Fruit fly (Drosophila melanogaster) whole organism, wandering third instar larva: ENCODE results near the gene CG43347.

Experiments used
- Abd-B ChIP-seq: fragments of >200 bp; optimal IDR thresholded peaks from 2 replicates; lab custom pipeline; 2017; ENCODE audit warnings: missing biosample characterization, missing genetic modification characterization
- CG32264 ChIP-seq: fragments of 200-800 bp; sonication (Bioruptor generic); optimal IDR thresholded peaks from 2 replicates; lab custom pipeline; 2016; ENCODE audit warnings: missing biosample characterization, missing genetic modification characterization
- CG9705 ChIP-seq: fragments of 200-800 bp; sonication (Bioruptor generic); optimal IDR thresholded peaks from 2 replicates; lab custom pipeline; 2018; ENCODE audit warnings: missing biosample characterization, mild to moderate bottlenecking, missing genetic modification characterization
- CrebA ChIP-seq: fragments of 200-800 bp; sonication (Bioruptor generic); optimal IDR thresholded peaks from 2 replicates; lab custom pipeline; 2016; ENCODE audit warnings: missing biosample characterization, mild to moderate bottlenecking, missing genetic modification characterization, borderline replicate concordance
- Dfd ChIP-seq: fragments of >200 bp; optimal IDR thresholded peaks from 2 replicates; lab custom pipeline; 2017; ENCODE audit warnings: missing biosample characterization, missing genetic modification characterization
- Dif ChIP-seq: fragments of 200-275, 200-300 bp; sonication (Bioruptor generic); optimal IDR thresholded peaks from 2 replicates; lab custom pipeline; 2018; ENCODE audit warnings: missing biosample characterization, missing genetic modification characterization; ENCODE audit not compliant: partially characterized antibody
- GATAd ChIP-seq: sonication (Bioruptor generic); optimal IDR thresholded peaks from 2 replicates; lab custom pipeline; 2016; ENCODE audit warnings: missing biosample characterization, missing genetic modification characterization
- HLH106 ChIP-seq: fragments of 200-800 bp; optimal IDR thresholded peaks from 3 replicates; lab custom pipeline; 2019; ENCODE audit warnings: missing biosample characterization, mild to moderate bottlenecking, missing genetic modification characterization, moderate library complexity
- Hnf4 ChIP-seq: fragments of 200-800 bp; sonication (Bioruptor generic); optimal IDR thresholded peaks from 2 replicates; lab custom pipeline; 2016; ENCODE audit warnings: missing biosample characterization, mild to moderate bottlenecking, missing genetic modification characterization
- Hr78 ChIP-seq: fragments of >200 bp; optimal IDR thresholded peaks from 2 replicates; lab custom pipeline; 2017; ENCODE audit warnings: missing biosample characterization, missing genetic modification characterization
- Hr83 ChIP-seq: fragments of 200-300 bp; sonication (Bioruptor generic); optimal IDR thresholded peaks from 2 replicates; lab custom pipeline; 2016; ENCODE audit warnings: missing biosample characterization, mild to moderate bottlenecking, missing genetic modification characterization, moderate library complexity; ENCODE audit not compliant: poor library complexity, severe bottlenecking
- Jra ChIP-seq: sonication (Bioruptor generic); optimal IDR thresholded peaks from 2 replicates; lab custom pipeline; 2016; ENCODE audit warnings: missing biosample characterization, missing genetic modification characterization
- Mio ChIP-seq: sonication (Bioruptor generic); optimal IDR thresholded peaks from 2 replicates; lab custom pipeline; 2016; ENCODE audit warnings: missing biosample characterization, missing genetic modification characterization
- Myc ChIP-seq: fragments of >200 bp; optimal IDR thresholded peaks from 2 replicates; lab custom pipeline; 2017
- N ChIP-seq: fragments of >200 bp; optimal IDR thresholded peaks from 2 replicates; lab custom pipeline; 2018; ENCODE audit warnings: missing biosample characterization, missing external identifiers, missing genetic modification characterization
- OdsH ChIP-seq: fragments of 200-800 bp; sonication (Bioruptor generic); optimal IDR thresholded peaks from 2 replicates; lab custom pipeline; 2016; ENCODE audit warnings: missing biosample characterization, mild to moderate bottlenecking, missing genetic modification characterization
- Rel ChIP-seq, 2 experiments: fragments of 200-800 bp; sonication (Bioruptor generic) in 1 of 2; optimal IDR thresholded peaks; 2 replicates in 1 of 2; 3 replicates in 1 of 2; lab custom pipeline; 2016 to 2019; ENCODE audit warnings: mild to moderate bottlenecking in 2 of 2, missing biosample characterization in 2 of 2, missing genetic modification characterization in 2 of 2, moderate library complexity in 1 of 2
- Sp1 ChIP-seq: fragments of 200-800 bp; sonication (Bioruptor generic); optimal IDR thresholded peaks from 3 replicates; lab custom pipeline; 2019; ENCODE audit warnings: missing biosample characterization, mild to moderate bottlenecking, missing genetic modification characterization, moderate library complexity
- Vsx2 ChIP-seq: fragments of 200-300, 225-300 bp; sonication (Bioruptor generic); optimal IDR thresholded peaks from 2 replicates; lab custom pipeline; 2018; ENCODE audit warnings: missing biosample characterization, missing genetic modification characterization; ENCODE audit not compliant: partially characterized antibody
- br ChIP-seq: fragments of 200-800 bp; sonication (Bioruptor generic); optimal IDR thresholded peaks from 2 replicates; lab custom pipeline; 2016; ENCODE audit warnings: missing biosample characterization, missing genetic modification characterization
- brk ChIP-seq: fragments of 200-800 bp; sonication (Bioruptor generic); optimal IDR thresholded peaks from 2 replicates; lab custom pipeline; 2016; ENCODE audit warnings: missing biosample characterization, mild to moderate bottlenecking, missing genetic modification characterization
- dl ChIP-seq, 2 experiments: fragments of 175-275, 200-275 bp in 1 of 2; fragments of 200-275 bp in 1 of 2; sonication (Bioruptor generic); optimal IDR thresholded peaks; lab custom pipeline; 2018; ENCODE audit warnings: mild to moderate bottlenecking in 2 of 2, missing biosample characterization in 2 of 2, missing genetic modification characterization in 2 of 2, moderate library complexity in 2 of 2; ENCODE audit not compliant: partially characterized antibody in 2 of 2, insufficient read depth in 1 of 2
- dmrt93B ChIP-seq: fragments of 200-800 bp; sonication (Bioruptor generic); optimal IDR thresholded peaks from 2 replicates; lab custom pipeline; 2018; ENCODE audit warnings: missing biosample characterization, mild to moderate bottlenecking, missing genetic modification characterization
- dsf ChIP-seq: sonication (Bioruptor generic); optimal IDR thresholded peaks from 2 replicates; lab custom pipeline; 2016; ENCODE audit warnings: missing biosample characterization, missing genetic modification characterization, borderline replicate concordance
- ey ChIP-seq: fragments of 200-800 bp; sonication (Bioruptor generic); optimal IDR thresholded peaks from 2 replicates; lab custom pipeline; 2016; ENCODE audit warnings: missing biosample characterization, missing genetic modification characterization
- foxo ChIP-seq, 2 experiments: fragments of 200-800 bp; sonication (Bioruptor generic); optimal IDR thresholded peaks; 2 replicates in 1 of 2; 3 replicates in 1 of 2; lab custom pipeline; 2016 to 2017; ENCODE audit warnings: missing biosample characterization in 2 of 2, missing genetic modification characterization in 2 of 2
- fru ChIP-seq: fragments of 200-800 bp; sonication (Bioruptor generic); optimal IDR thresholded peaks from 3 replicates; lab custom pipeline; 2016; ENCODE audit warnings: missing biosample characterization, mild to moderate bottlenecking, missing genetic modification characterization
- h ChIP-seq: fragments of 200-800 bp; sonication (Bioruptor generic); optimal IDR thresholded peaks from 3 replicates; lab custom pipeline; 2016; ENCODE audit warnings: missing biosample characterization, mild to moderate bottlenecking, missing genetic modification characterization
- jim ChIP-seq: fragments of 175-275, 200-325 bp; sonication (Bioruptor generic); optimal IDR thresholded peaks from 2 replicates; lab custom pipeline; 2016; ENCODE audit warnings: missing biosample characterization, mild to moderate bottlenecking, missing genetic modification characterization
- lola ChIP-seq: fragments of >200 bp; optimal IDR thresholded peaks from 2 replicates; lab custom pipeline; 2017; ENCODE audit warnings: missing biosample characterization, missing genetic modification characterization
- pan ChIP-seq: fragments of >200 bp; optimal IDR thresholded peaks from 2 replicates; lab custom pipeline; 2017
- psq ChIP-seq: fragments of 200-800 bp; sonication (Bioruptor generic); optimal IDR thresholded peaks from 3 replicates; lab custom pipeline; 2017; ENCODE audit warnings: missing biosample characterization, mild to moderate bottlenecking, missing genetic modification characterization, moderate library complexity
- rgr ChIP-seq: fragments of 200-800 bp; sonication (Bioruptor generic); optimal IDR thresholded peaks from 3 replicates; lab custom pipeline; 2016; ENCODE audit warnings: missing biosample characterization, mild to moderate bottlenecking, missing genetic modification characterization
- sage ChIP-seq: fragments of 200-800 bp; sonication (Bioruptor generic); optimal IDR thresholded peaks from 2 replicates; lab custom pipeline; 2016; ENCODE audit warnings: missing biosample characterization, mild to moderate bottlenecking, missing genetic modification characterization
- sv ChIP-seq: fragments of 200-800 bp; sonication (Bioruptor generic); optimal IDR thresholded peaks from 3 replicates; lab custom pipeline; 2016; ENCODE audit warnings: missing biosample characterization, missing genetic modification characterization
- tai ChIP-seq: sonication (Bioruptor generic); optimal IDR thresholded peaks from 2 replicates; lab custom pipeline; 2016; ENCODE audit warnings: missing biosample characterization, missing genetic modification characterization
- usp ChIP-seq: fragments of >200 bp; optimal IDR thresholded peaks from 2 replicates; lab custom pipeline; 2017; ENCODE audit warnings: missing biosample characterization, missing genetic modification characterization
- woc ChIP-seq: sonication (Bioruptor generic); optimal IDR thresholded peaks from 2 replicates; lab custom pipeline; 2016; ENCODE audit warnings: missing biosample characterization, mild to moderate bottlenecking, missing genetic modification characterization

The CG43347 gene

DNA sequence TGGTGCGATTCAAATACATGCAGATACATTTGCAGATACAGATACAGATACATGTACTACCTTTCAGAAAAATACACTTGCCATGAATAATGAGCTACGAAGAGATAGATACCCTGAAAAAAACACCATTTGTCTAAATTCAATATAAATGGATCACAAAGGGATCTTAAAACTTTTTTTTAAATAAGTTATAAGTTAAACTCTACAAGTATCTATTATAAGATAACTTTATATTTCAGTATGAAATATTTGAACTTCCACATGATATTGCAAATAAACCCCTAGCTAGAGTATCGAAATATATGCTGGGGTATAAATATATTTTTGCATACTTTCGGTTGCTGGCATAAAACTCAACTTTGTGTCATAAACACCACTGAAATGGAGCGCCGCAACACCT, 58.6 kb downstream of the CG43347 start:
- TF ChIP-seq h (GFP tag; lab: Kevin White, UChicago) (peak; percentile 63), OdsH (GFP tag; lab: Kevin White, UChicago) (peak; percentile 63), Mio (GFP tag; lab: Kevin White, UChicago) (no peak), N (GFP tag; lab: Kevin White, UChicago) (peak; percentile 31), sage (no peak), dmrt93B (GFP tag; lab: Kevin White, UChicago) (peak; percentile 20), rgr (GFP tag; lab: Kevin White, UChicago) (peak; percentile 74), CG32264 (no peak), fru (GFP tag; lab: Kevin White, UChicago) (peak; percentile 54), Myc (peak; percentile 37), foxo (GFP tag; optimal IDR thresholded peaks at IDR 0.05; lab: Kevin White, UChicago) (peak in 1 of 2 experiments; percentile 71), Hnf4 (GFP tag; lab: Kevin White, UChicago) (peak; percentile 20), woc (GFP tag; lab: Kevin White, UChicago) (peak; percentile 52), ey (GFP tag; lab: Kevin White, UChicago) (peak; percentile 36), brk (GFP tag; lab: Kevin White, UChicago) (peak; percentile 30), psq (GFP tag; lab: Kevin White, UChicago) (peak; percentile 56), Dfd (GFP tag; lab: Kevin White, UChicago) (no peak), Sp1 (GFP tag; lab: Kevin White, UChicago) (peak; percentile 51), HLH106 (peak; percentile 62)

dm6 chrX:10558060-10558459, 61.9 kb downstream of the CG43347 start:
- no peak for TF ChIP-seq tai (GFP tag; lab: Kevin White, UChicago)
- TF ChIP-seq N (GFP tag; lab: Kevin White, UChicago) = no peak
- no peak for TF ChIP-seq dsf (GFP tag; lab: Kevin White, UChicago)
- no peak for TF ChIP-seq lola
- no peak for TF ChIP-seq Vsx2 (GFP tag; lab: Kevin White, UChicago)
- no peak for TF ChIP-seq jim (GFP tag; lab: Kevin White, UChicago)
- no peak for TF ChIP-seq Myc
- TF ChIP-seq pan = no peak
- no peak for TF ChIP-seq h (GFP tag; lab: Kevin White, UChicago)
- no peak for TF ChIP-seq dmrt93B (GFP tag; lab: Kevin White, UChicago)
- no peak for TF ChIP-seq CrebA (GFP tag; lab: Kevin White, UChicago)
- no peak for TF ChIP-seq Jra (GFP tag; lab: Kevin White, UChicago)
- TF ChIP-seq, all 38 proteins: peak for 0

- TF ChIP-seq pan (no peak), psq (GFP tag; lab: Kevin White, UChicago) (peak; percentile 76), br (GFP tag; lab: Kevin White, UChicago) (peak; percentile 74), CG9705 (GFP tag; lab: Kevin White, UChicago) (peak; percentile 54), GATAd (GFP tag; lab: Kevin White, UChicago) (no peak), sv (GFP tag; lab: Kevin White, UChicago) (no peak), usp (GFP tag; lab: Kevin White, UChicago) (no peak), CrebA (GFP tag; lab: Kevin White, UChicago) (no peak), HLH106 (peak; percentile 71), Dif (GFP tag; lab: Kevin White, UChicago) (no peak), dsf (GFP tag; lab: Kevin White, UChicago) (no peak), fru (GFP tag; lab: Kevin White, UChicago) (peak; percentile 76), Hr83 (GFP tag; lab: Kevin White, UChicago) (no peak), Vsx2 (GFP tag; lab: Kevin White, UChicago) (no peak), Abd-B (GFP tag; lab: Kevin White, UChicago) (no peak), Dfd (GFP tag; lab: Kevin White, UChicago) (no peak), woc (GFP tag; lab: Kevin White, UChicago) (peak; percentile 52), rgr (GFP tag; lab: Kevin White, UChicago) (peak; percentile 71), Rel (GFP tag; optimal IDR thresholded peaks at IDR 0.05; lab: Kevin White, UChicago) (no peak), Rel (tag; optimal IDR thresholded peaks at IDR 0.05; lab: Kevin White, UChicago) (no peak), Sp1 (GFP tag; lab: Kevin White, UChicago) (peak; percentile 70), N (GFP tag; lab: Kevin White, UChicago) (no peak), brk (GFP tag; lab: Kevin White, UChicago) (peak; percentile 26), Mio (GFP tag; lab: Kevin White, UChicago) (no peak), h (GFP tag; lab: Kevin White, UChicago) (peak; percentile 81), Hr78 (GFP tag; lab: Kevin White, UChicago) (no peak), OdsH (GFP tag; lab: Kevin White, UChicago) (peak; percentile 69), dmrt93B (GFP tag; lab: Kevin White, UChicago) (peak; percentile 76), lola (no peak), Myc (no peak), Jra (GFP tag; lab: Kevin White, UChicago) (no peak), sage (peak; percentile 72), dl (GFP tag; optimal IDR thresholded peaks at IDR 0.05; lab: Kevin White, UChicago; ENCODE audit: insufficient read depth in 1 of 2, partially characterized antibody in 2 of 2) (no peak), jim (GFP tag; lab: Kevin White, UChicago) (no peak), tai (GFP tag; lab: Kevin White, UChicago) (peak; percentile 18), ey (GFP tag; lab: Kevin White, UChicago) (peak; percentile 56), CG32264 (peak; percentile 13), Hnf4 (GFP tag; lab: Kevin White, UChicago) (peak; percentile 62), foxo (GFP tag; optimal IDR thresholded peaks at IDR 0.05; lab: Kevin White, UChicago) (peak in 1 of 2 experiments; percentile 74)
These were observed 62.6 kb downstream of the CG43347 start for dm6 chrX:10557432-10557831.
